ENCODE assay signal across 1 fruit fly cellular context in genomic region chr3R:5062502-5062901, dm6.
TF ChIP-seq lines count a peak whose summit lies in the region.

No protein-coding gene starts in this region.

TF ChIP-seq in whole organism, embryonic, 481 proteins besides CTCF, POLR2A, EP300 and RAD21 (continued from another document):
- TF ChIP-seq Usf (GFP tag; optimal IDR thresholded peaks at IDR 0.05; lab: Kevin White, UChicago) (no peak), Neu2 (GFP tag; optimal IDR thresholded peaks at IDR 0.05; lab: Kevin White, UChicago; ENCODE audit: borderline replicate concordance) (no peak), pnt (GFP tag; optimal IDR thresholded peaks at IDR 0.05; lab: Kevin White, UChicago) (no peak), CG4282 (GFP tag; optimal IDR thresholded peaks at IDR 0.05; lab: Kevin White, UChicago) (no peak), TFAM (GFP tag; optimal IDR thresholded peaks at IDR 0.05; lab: Kevin White, UChicago) (no peak), HmgZ (tag; optimal IDR thresholded peaks at IDR 0.05; lab: Kevin White, UChicago) (no peak), Vsx1 (GFP tag; optimal IDR thresholded peaks at IDR 0.05; lab: Kevin White, UChicago) (no peak), oc (tag; optimal IDR thresholded peaks at IDR 0.05; lab: Kevin White, UChicago) (peak; percentile 15), seq (GFP tag; IDR thresholded peaks at IDR 0.05; lab: Robert Waterston, UW) (no peak)
